Fruit fly (Drosophila melanogaster) whole organism, embryonic: ENCODE measurements around the gene CG7551.
A peak's percentile ranks its signal among the peaks of the same experiment; 100 is the strongest.

Experiments
- Atf-2 ChIP-seq: fragments of 200-800 bp; sonication (Bioruptor generic); optimal IDR thresholded peaks from 2 replicates; lab custom pipeline; 2016; ENCODE audit warnings: missing biosample characterization, missing genetic modification characterization
- CG10565 ChIP-seq: fragments of 200-800 bp; sonication (Bioruptor generic); optimal IDR thresholded peaks from 3 replicates; lab custom pipeline; 2016; ENCODE audit warnings: missing biosample characterization, mild to moderate bottlenecking, missing genetic modification characterization
- CG11247 ChIP-seq: fragments of 200-800 bp; sonication (Bioruptor generic); IDR thresholded peaks from 2 replicates; pipeline ENCODE4 v1.3.6; 2022; ENCODE audit warnings: missing biosample characterization, missing genetic modification characterization
- CG11456 ChIP-seq: fragments of 200-800 bp; sonication (Bioruptor generic); IDR thresholded peaks from 3 replicates; pipeline ENCODE4 v1.3.6; 2022; ENCODE audit warnings: missing biosample characterization, missing genetic modification characterization
- CG11695 ChIP-seq: fragments of 200-800 bp; sonication (Bioruptor generic); IDR thresholded peaks from 3 replicates; pipeline ENCODE4 v1.3.6; 2022; ENCODE audit warnings: missing biosample characterization, missing genetic modification characterization
- CG12219 ChIP-seq: fragments of 200-800 bp; sonication (Bioruptor generic); optimal IDR thresholded peaks from 3 replicates; lab custom pipeline; 2018; ENCODE audit warnings: missing biosample characterization, mild to moderate bottlenecking, missing genetic modification characterization
- CG13123 ChIP-seq: fragments of 200-800 bp; sonication (Bioruptor generic); optimal IDR thresholded peaks from 2 replicates; lab custom pipeline; 2016; ENCODE audit warnings: missing biosample characterization, missing genetic modification characterization
- CG15011 ChIP-seq: fragments of 200-800 bp; sonication (Bioruptor generic); optimal IDR thresholded peaks from 3 replicates; lab custom pipeline; 2018; ENCODE audit warnings: missing biosample characterization, mild to moderate bottlenecking, missing genetic modification characterization
- CG15073 ChIP-seq: fragments of 200-800 bp; sonication (Bioruptor generic); optimal IDR thresholded peaks from 2 replicates; lab custom pipeline; 2016; ENCODE audit warnings: missing biosample characterization, missing genetic modification characterization
- CG15696 ChIP-seq: fragments of 200-800 bp; sonication (Bioruptor generic); optimal IDR thresholded peaks from 2 replicates; lab custom pipeline; 2019; ENCODE audit warnings: missing biosample characterization, mild to moderate bottlenecking, missing genetic modification characterization, moderate library complexity
- CG16815 ChIP-seq: fragments of 200-800 bp; sonication (Bioruptor generic); optimal IDR thresholded peaks from 3 replicates; lab custom pipeline; 2017; ENCODE audit warnings: missing biosample characterization, mild to moderate bottlenecking, missing genetic modification characterization
- CG18599 ChIP-seq: fragments of 200-800 bp; sonication (Bioruptor generic); optimal IDR thresholded peaks from 3 replicates; lab custom pipeline; 2017; ENCODE audit warnings: missing biosample characterization, missing genetic modification characterization, mild to moderate bottlenecking, moderate library complexity, missing genetic modification reagents
- CG2116 ChIP-seq: fragments of 200-800 bp; sonication (Bioruptor generic); optimal IDR thresholded peaks from 3 replicates; lab custom pipeline; 2018; ENCODE audit warnings: missing biosample characterization, mild to moderate bottlenecking, missing genetic modification characterization
- CG30020 ChIP-seq: fragments of 200-800 bp; optimal IDR thresholded peaks from 2 replicates; lab custom pipeline; 2019; ENCODE audit warnings: missing biosample characterization, mild to moderate bottlenecking, missing genetic modification characterization, moderate library complexity
- CG30403 ChIP-seq: fragments of 200-800 bp; sonication (Bioruptor generic); optimal IDR thresholded peaks from 3 replicates; lab custom pipeline; 2016; ENCODE audit warnings: missing biosample characterization, missing genetic modification characterization
- CG31441 ChIP-seq: fragments of 200-800 bp; sonication (Bioruptor generic); IDR thresholded peaks from 2 replicates; pipeline ENCODE4 v1.3.6; 2022; ENCODE audit warnings: missing biosample characterization, missing genetic modification characterization
- CG5180 ChIP-seq: fragments of 200-800 bp; sonication (Bioruptor generic); optimal IDR thresholded peaks from 3 replicates; lab custom pipeline; 2017; ENCODE audit warnings: missing biosample characterization, missing genetic modification characterization, mild to moderate bottlenecking, moderate library complexity, missing genetic modification reagents
- CG6813 ChIP-seq: fragments of 200-800 bp; sonication (Bioruptor generic); optimal IDR thresholded peaks from 2 replicates; lab custom pipeline; 2017; ENCODE audit warnings: missing biosample characterization, missing genetic modification characterization, mild to moderate bottlenecking, moderate library complexity, missing genetic modification reagents
- CG8359 ChIP-seq: fragments of 200-800 bp; sonication (Bioruptor generic); optimal IDR thresholded peaks from 2 replicates; lab custom pipeline; 2017; ENCODE audit warnings: missing biosample characterization, mild to moderate bottlenecking, missing genetic modification characterization, borderline replicate concordance
- Dbx ChIP-seq: fragments of 200-800 bp; sonication (Bioruptor generic); IDR thresholded peaks from 3 replicates; pipeline ENCODE4 v1.3.6; 2022; ENCODE audit warnings: missing biosample characterization, missing genetic modification characterization
- E2f1 ChIP-seq: fragments of 200-800 bp; sonication (Bioruptor generic); IDR thresholded peaks from 2 replicates; pipeline ENCODE4 v1.3.6; 2022; ENCODE audit warnings: missing biosample characterization, missing genetic modification characterization
- Ets65A ChIP-seq: fragments of 200-800 bp; sonication (Bioruptor generic); peaks from one replicate; lab custom pipeline; 2016; ENCODE audit warnings: missing biosample characterization, missing genetic modification characterization
- Fer1 ChIP-seq: fragments of 200-800 bp; sonication (Bioruptor generic); optimal IDR thresholded peaks from 2 replicates; lab custom pipeline; 2017; ENCODE audit warnings: missing biosample characterization, mild to moderate bottlenecking, missing genetic modification characterization
- HHEX ChIP-seq: fragments of 200-800 bp; sonication (Bioruptor generic); optimal IDR thresholded peaks from 3 replicates; lab custom pipeline; 2017; ENCODE audit warnings: missing biosample characterization, mild to moderate bottlenecking, missing genetic modification characterization, missing genetic modification reagents
- HmgZ ChIP-seq: fragments of 200-800 bp; sonication (Bioruptor generic); optimal IDR thresholded peaks from 2 replicates; lab custom pipeline; 2018; ENCODE audit warnings: missing biosample characterization, mild to moderate bottlenecking, missing genetic modification characterization
- Hr51 ChIP-seq, 2 experiments: fragments of 200-800 bp; sonication (Bioruptor generic); optimal IDR thresholded peaks; 2 replicates in 1 of 2; 3 replicates in 1 of 2; lab custom pipeline; 2016 to 2018; ENCODE audit warnings: missing biosample characterization in 2 of 2, missing genetic modification characterization in 2 of 2, mild to moderate bottlenecking in 1 of 2, moderate library complexity in 1 of 2
- MBD-R2 ChIP-seq: fragments of 200-800 bp; sonication (Bioruptor generic); IDR thresholded peaks from 2 replicates; pipeline ENCODE4 v1.3.6; 2022; ENCODE audit warnings: missing biosample characterization, missing genetic modification characterization
- MTF-1 ChIP-seq: fragments of 200-800 bp; sonication (Bioruptor generic); optimal IDR thresholded peaks from 2 replicates; lab custom pipeline; 2018; ENCODE audit warnings: missing biosample characterization, mild to moderate bottlenecking, missing genetic modification characterization, borderline replicate concordance
- Myb ChIP-seq: fragments of 200-800 bp; sonication (Bioruptor generic); optimal IDR thresholded peaks from 2 replicates; lab custom pipeline; 2016; ENCODE audit warnings: missing biosample characterization, missing genetic modification characterization
- Nf-YA ChIP-seq: fragments of 200-800 bp; sonication (Bioruptor generic); IDR thresholded peaks from 2 replicates; pipeline ENCODE4 v1.3.6; 2022; ENCODE audit warnings: missing biosample characterization, missing genetic modification characterization
- NfI ChIP-seq: fragments of 200-800 bp; sonication (Bioruptor generic); optimal IDR thresholded peaks from 3 replicates; lab custom pipeline; 2018; ENCODE audit warnings: missing biosample characterization, mild to moderate bottlenecking, missing genetic modification characterization, moderate library complexity
- Rfx ChIP-seq: fragments of 200-800 bp; sonication (Bioruptor generic); IDR thresholded peaks from 2 replicates; pipeline ENCODE4 v1.3.6; 2022; ENCODE audit warnings: missing biosample characterization, missing genetic modification characterization
- Six4 ChIP-seq: fragments of 200-800 bp; sonication (Bioruptor generic); optimal IDR thresholded peaks from 2 replicates; lab custom pipeline; 2016; ENCODE audit warnings: missing biosample characterization, missing genetic modification characterization
- Xrp1 ChIP-seq: fragments of 200-800 bp; sonication (Bioruptor generic); IDR thresholded peaks from 2 replicates; pipeline ENCODE4 v1.3.6; 2022; ENCODE audit warnings: missing biosample characterization, missing genetic modification characterization
- ato ChIP-seq: fragments of 200-800 bp; sonication (Bioruptor generic); IDR thresholded peaks from 2 replicates; pipeline ENCODE4 v1.3.6; 2022; ENCODE audit warnings: missing biosample characterization, missing genetic modification characterization; ENCODE audit not compliant: partially characterized antibody
- dan ChIP-seq: fragments of 200-800 bp; sonication (Bioruptor generic); IDR thresholded peaks from 2 replicates; pipeline ENCODE4 v1.3.6; 2022; ENCODE audit warnings: missing biosample characterization, missing genetic modification characterization
- dmrt11E ChIP-seq: fragments of 200-800 bp; sonication (Bioruptor generic); optimal IDR thresholded peaks from 3 replicates; lab custom pipeline; 2018; ENCODE audit warnings: missing biosample characterization, mild to moderate bottlenecking, missing genetic modification characterization, moderate library complexity
- dmrt99B ChIP-seq: fragments of 200-800 bp; sonication (Bioruptor generic); optimal IDR thresholded peaks from 2 replicates; lab custom pipeline; 2018; ENCODE audit warnings: missing biosample characterization, mild to moderate bottlenecking, missing genetic modification characterization, moderate library complexity
- gce ChIP-seq: fragments of 200-800 bp; sonication (Bioruptor generic); IDR thresholded peaks from 3 replicates; pipeline ENCODE4 v1.3.6; 2022; ENCODE audit warnings: missing biosample characterization, missing genetic modification characterization
- jigr1 ChIP-seq: fragments of 200-800 bp; sonication (Bioruptor generic); IDR thresholded peaks from 3 replicates; pipeline ENCODE4 v1.3.6; 2022; ENCODE audit warnings: missing biosample characterization, missing genetic modification characterization
- lab ChIP-seq: fragments of 200-800 bp; sonication (Bioruptor generic); optimal IDR thresholded peaks from 3 replicates; lab custom pipeline; 2017; ENCODE audit warnings: missing biosample characterization, missing genetic modification characterization, mild to moderate bottlenecking, moderate library complexity, missing genetic modification reagents
- lola ChIP-seq, 3 experiments: fragments of >200 bp in 2 of 3; fragments of 200-800 bp in 1 of 3; sonication (Bioruptor generic) in 1 of 3; optimal IDR thresholded peaks; 2 replicates each; lab custom pipeline; 2017 to 2019; ENCODE audit warnings: missing biosample characterization in 3 of 3, missing genetic modification characterization in 3 of 3, mild to moderate bottlenecking in 1 of 3, moderate library complexity in 1 of 3
- org-1 ChIP-seq: fragments of 200-800 bp; sonication (Bioruptor generic); optimal IDR thresholded peaks from 2 replicates; lab custom pipeline; 2017; ENCODE audit warnings: missing biosample characterization, missing genetic modification characterization
- pnt ChIP-seq: fragments of 200-800 bp; sonication (Bioruptor generic); optimal IDR thresholded peaks from 3 replicates; lab custom pipeline; 2016; ENCODE audit warnings: missing biosample characterization, missing genetic modification characterization
- sens ChIP-seq: fragments of 200-800 bp; sonication (Bioruptor generic); peaks from one replicate; lab custom pipeline; 2016; ENCODE audit warnings: missing biosample characterization, missing genetic modification characterization
- sim ChIP-seq: fragments of 200-800 bp; sonication (Bioruptor generic); IDR thresholded peaks from 2 replicates; pipeline ENCODE4 v1.3.6; 2022; ENCODE audit warnings: missing biosample characterization, missing genetic modification characterization
- slbo ChIP-seq: fragments of 200-800 bp; sonication (Bioruptor generic); IDR thresholded peaks from 2 replicates; pipeline ENCODE4 v1.3.6; 2022; ENCODE audit warnings: missing biosample characterization, missing genetic modification characterization
- sqz ChIP-seq: fragments of 200-800 bp; sonication (Bioruptor generic); optimal IDR thresholded peaks from 3 replicates; lab custom pipeline; 2018; ENCODE audit warnings: missing biosample characterization, mild to moderate bottlenecking, missing genetic modification characterization
- unpg ChIP-seq: fragments of 200-800 bp; sonication (Bioruptor generic); optimal IDR thresholded peaks from 3 replicates; lab custom pipeline; 2018; ENCODE audit warnings: missing biosample characterization, mild to moderate bottlenecking, missing genetic modification characterization, moderate library complexity
- z ChIP-seq: fragments of 200-800 bp; sonication (Bioruptor generic); IDR thresholded peaks from 3 replicates; pipeline ENCODE4 v1.3.6; 2022; ENCODE audit warnings: missing biosample characterization, missing genetic modification characterization

CG7551 gene

dm6 chr3L:11415382-11415781, 42.9 kb upstream of the CG7551 start (continued):
- TF ChIP-seq Atf-2 (GFP tag; lab: Kevin White, UChicago) (peak; percentile 28), MBD-R2 (GFP tag; lab: Robert Waterston, UW) (no peak), Xrp1 (GFP tag; lab: Robert Waterston, UW) (peak; percentile 94), CG5180 (GFP tag; lab: Kevin White, UChicago) (peak; percentile 29), slbo (GFP tag; lab: Robert Waterston, UW) (peak; percentile 38; the same call in 1 of the 2 replicates), Nf-YA (peak; percentile 56), CG2116 (GFP tag; lab: Kevin White, UChicago) (peak; percentile 25), sqz (GFP tag; lab: Kevin White, UChicago) (no peak), CG15073 (GFP tag; lab: Kevin White, UChicago) (peak; percentile 26), CG30020 (peak; percentile 13), CG6813 (peak; percentile 19), CG13123 (GFP tag; lab: Kevin White, UChicago) (peak; percentile 13), sim (GFP tag; lab: Robert Waterston, UW) (peak; percentile 56; the same call in 1 of the 2 replicates), lab (GFP tag; lab: Kevin White, UChicago) (peak; percentile 65), z (GFP tag; lab: Robert Waterston, UW) (peak; percentile 68; the same call in 1 of the 3 replicates), org-1 (GFP tag; lab: Kevin White, UChicago) (peak; percentile 42), HmgZ (tag; lab: Kevin White, UChicago) (peak; percentile 10), lola (GFP tag; optimal IDR thresholded peaks at IDR 0.05; lab: Kevin White, UChicago) (peak in 1 of 3 experiments; percentile 91), jigr1 (GFP tag; lab: Robert Waterston, UW) (no peak), CG30403 (GFP tag; lab: Kevin White, UChicago) (peak; percentile 76), dan (peak; percentile 49; the same call in 1 of the 2 replicates), CG11247 (GFP tag; lab: Robert Waterston, UW) (peak; percentile 7; the same call in 1 of the 2 replicates), Hr51 (GFP tag; optimal IDR thresholded peaks at IDR 0.05; lab: Kevin White, UChicago) (peak; percentile 32 to 51), Fer1 (GFP tag; lab: Kevin White, UChicago) (peak; percentile 55), Myb (no peak), dmrt99B (tag; lab: Kevin White, UChicago) (peak; percentile 80), CG8359 (GFP tag; lab: Kevin White, UChicago) (peak; percentile 40), CG15011 (peak; percentile 1), ato (GFP tag; lab: Robert Waterston, UW) (no peak), unpg (GFP tag; lab: Kevin White, UChicago) (peak; percentile 83), MTF-1 (GFP tag; lab: Kevin White, UChicago) (peak; percentile 29), CG31441 (peak; percentile 84), NfI (GFP tag; lab: Kevin White, UChicago) (no peak), CG11456 (GFP tag; lab: Robert Waterston, UW) (no peak), CG10565 (GFP tag; lab: Kevin White, UChicago) (peak; percentile 8), Rfx (GFP tag; lab: Robert Waterston, UW) (0 out of 2 replicates have a peak, but pooled peaks have one; percentile 10), CG12219 (GFP tag; lab: Kevin White, UChicago) (peak; percentile 49), HHEX (peak; percentile 32), CG15696 (tag; lab: Kevin White, UChicago) (peak; percentile 46), CG18599 (GFP tag; lab: Kevin White, UChicago) (peak; percentile 52), dmrt11E (peak; percentile 94), CG11695 (GFP tag; lab: Robert Waterston, UW) (peak; percentile 79), Six4 (GFP tag; lab: Kevin White, UChicago) (peak; percentile 37), CG16815 (peak; percentile 81), E2f1 (GFP tag; lab: Robert Waterston, UW) (peak; percentile 74), sens (GFP tag; lab: Kevin White, UChicago) (peak; percentile 96), pnt (peak; percentile 26), Ets65A (GFP tag; lab: Kevin White, UChicago) (peak; percentile 84), gce (GFP tag; lab: Robert Waterston, UW) (peak; percentile 51; the same call in 1 of the 3 replicates), Dbx (no peak)
